Worm (Caenorhabditis elegans) whole organism, L4 larva: ENCODE data around the gene F42D1.4.
A peak's percentile ranks its signal among the peaks of the same experiment; 100 is the strongest.

Experiments
- D1046.2 ChIP-seq: fragments of 200-800 bp; sonication (Bioruptor generic); IDR thresholded peaks from 2 replicates; pipeline ENCODE4 v1.3.6; 2022; ENCODE audit warnings: missing genetic modification characterization, missing compliant biosample characterization
- F10B5.3 ChIP-seq: sonication (generic microtip); optimal IDR thresholded peaks from 2 replicates; lab custom pipeline; 2016; ENCODE audit warnings: mild to moderate bottlenecking, missing genetic modification characterization, missing compliant biosample characterization
- R02D3.7 ChIP-seq: fragments of 150-350 bp; sonication (generic microtip); optimal IDR thresholded peaks from 3 replicates; lab custom pipeline; 2014; ENCODE audit warnings: missing biosample characterization, missing genetic modification characterization
- Y105C5A.15 ChIP-seq: fragments of 200-800 bp; sonication (Bioruptor generic); IDR thresholded peaks from 2 replicates; pipeline ENCODE4 v1.3.6; 2022; ENCODE audit warnings: missing genetic modification characterization, missing compliant biosample characterization
- Y5F2A.4 ChIP-seq: fragments of 200-800 bp; sonication (Bioruptor generic); optimal IDR thresholded peaks from 2 replicates; lab custom pipeline; 2018; ENCODE audit warnings: mild to moderate bottlenecking, missing genetic modification characterization, missing compliant biosample characterization
- ZK337.2 ChIP-seq: fragments of 200-800 bp; sonication (Bioruptor generic); IDR thresholded peaks from 2 replicates; pipeline ENCODE4 v1.3.6; 2022; ENCODE audit warnings: missing genetic modification reagents, missing genetic modification characterization, missing compliant biosample characterization
- aha-1 ChIP-seq: fragments of 150-350 bp; peaks from one replicate; lab custom pipeline; 2014; ENCODE audit warnings: missing biosample characterization, missing genetic modification characterization
- ceh-32 ChIP-seq: sonication (generic microtip); optimal IDR thresholded peaks from 2 replicates; lab custom pipeline; 2016; ENCODE audit warnings: mild to moderate bottlenecking, missing genetic modification characterization, missing compliant biosample characterization; ENCODE audit not compliant: poor library complexity
- ceh-62 ChIP-seq: sonication (generic microtip); optimal IDR thresholded peaks from 2 replicates; lab custom pipeline; 2017; ENCODE audit warnings: missing biosample characterization, missing genetic modification characterization
- cey-2 ChIP-seq: sonication (generic microtip); optimal IDR thresholded peaks from 3 replicates; lab custom pipeline; 2017; ENCODE audit warnings: missing genetic modification characterization, mild to moderate bottlenecking, missing compliant biosample characterization, antibody characterized with exemption, borderline replicate concordance; ENCODE audit not compliant: insufficient read depth
- ctbp-1 ChIP-seq: fragments of 200-800 bp; sonication (Bioruptor generic); IDR thresholded peaks from 2 replicates; pipeline ENCODE4 v1.3.6; 2022; ENCODE audit warnings: missing genetic modification reagents, missing genetic modification characterization, missing compliant biosample characterization
- dmd-8 ChIP-seq: fragments of 200-800 bp; sonication (Bioruptor generic); IDR thresholded peaks from 2 replicates; pipeline ENCODE4 v1.3.6; 2022; ENCODE audit warnings: missing genetic modification characterization, missing compliant biosample characterization
- dmd-9 ChIP-seq: fragments of 200-800 bp; sonication (Bioruptor generic); IDR thresholded peaks from 2 replicates; pipeline ENCODE4 v1.3.6; 2022; ENCODE audit warnings: missing genetic modification reagents, missing genetic modification characterization, missing compliant biosample characterization
- egl-43 ChIP-seq: fragments of 200-800 bp; sonication (Bioruptor generic); IDR thresholded peaks from 2 replicates; pipeline ENCODE4 v1.3.6; 2022; ENCODE audit warnings: missing genetic modification reagents, missing genetic modification characterization, missing compliant biosample characterization
- fos-1 ChIP-seq: fragments of 150-350 bp; optimal IDR thresholded peaks from 2 replicates; lab custom pipeline; 2014; ENCODE audit warnings: missing biosample characterization, missing genetic modification characterization
- gei-8 ChIP-seq: fragments of 200-800 bp; sonication (Bioruptor generic); optimal IDR thresholded peaks from 2 replicates; lab custom pipeline; 2018; ENCODE audit warnings: mild to moderate bottlenecking, missing genetic modification characterization, missing compliant biosample characterization
- hlh-30 ChIP-seq: sonication (generic microtip); optimal IDR thresholded peaks from 2 replicates; lab custom pipeline; 2017; ENCODE audit warnings: antibody characterized with exemption, mild to moderate bottlenecking, missing genetic modification characterization, missing compliant biosample characterization; ENCODE audit not compliant: insufficient read depth
- hmg-1.1 ChIP-seq: fragments of 200-800 bp; sonication (Bioruptor generic); IDR thresholded peaks from 2 replicates; pipeline ENCODE4 v1.3.6; 2022; ENCODE audit warnings: missing genetic modification reagents, missing genetic modification characterization, missing compliant biosample characterization
- lim-7 ChIP-seq: fragments of 200-800 bp; sonication (Bioruptor generic); IDR thresholded peaks from 2 replicates; pipeline ENCODE4 v1.3.6; 2022; ENCODE audit warnings: missing genetic modification characterization, missing compliant biosample characterization
- lin-1 ChIP-seq: fragments of 200-800 bp; sonication (Bioruptor generic); IDR thresholded peaks from 2 replicates; pipeline ENCODE4 v1.3.6; 2022; ENCODE audit warnings: missing genetic modification reagents, missing genetic modification characterization, missing compliant biosample characterization
- lin-13 ChIP-seq: fragments of 150-350 bp; optimal IDR thresholded peaks from 2 replicates; lab custom pipeline; 2014; ENCODE audit warnings: missing biosample characterization, missing genetic modification reagents, missing genetic modification characterization
- lin-29 ChIP-seq: fragments of 200-800 bp; sonication (Bioruptor generic); IDR thresholded peaks from 2 replicates; pipeline ENCODE4 v1.3.6; 2022; ENCODE audit warnings: missing genetic modification reagents, missing genetic modification characterization, missing compliant biosample characterization
- lir-3 ChIP-seq: sonication (generic microtip); optimal IDR thresholded peaks from 2 replicates; lab custom pipeline; 2016; ENCODE audit warnings: mild to moderate bottlenecking, missing genetic modification characterization, missing compliant biosample characterization
- mdl-1 ChIP-seq, 2 experiments: fragments of 150-350 bp in 1 of 2; sonication (generic microtip) in 1 of 2; optimal IDR thresholded peaks; 2 replicates each; lab custom pipeline; 2014 to 2017; ENCODE audit warnings: missing biosample characterization in 2 of 2, missing genetic modification characterization in 2 of 2
- mep-1 ChIP-seq: fragments of 150-350 bp; sonication (generic microtip); optimal IDR thresholded peaks from 3 replicates; lab custom pipeline; 2014; ENCODE audit warnings: missing biosample characterization, missing genetic modification characterization
- mes-2 ChIP-seq: sonication (generic microtip); optimal IDR thresholded peaks from 2 replicates; lab custom pipeline; 2016; ENCODE audit warnings: missing genotype, mild to moderate bottlenecking, missing genetic modification characterization, missing compliant biosample characterization; ENCODE audit not compliant: poor library complexity, severe bottlenecking
- mxl-2 ChIP-seq: fragments of 200-800 bp; sonication (Bioruptor generic); conservative IDR thresholded peaks from 2 replicates; pipeline ENCODE4 v1.3.6; 2022; ENCODE audit warnings: missing genetic modification reagents, missing genetic modification characterization, missing compliant biosample characterization
- mxl-3 ChIP-seq: fragments of 200-800 bp; sonication (Bioruptor generic); optimal IDR thresholded peaks from 2 replicates; lab custom pipeline; 2018; ENCODE audit warnings: mild to moderate bottlenecking, missing genetic modification characterization, missing compliant biosample characterization
- nhr-102 ChIP-seq: sonication (generic microtip); optimal IDR thresholded peaks from 2 replicates; lab custom pipeline; 2016; ENCODE audit warnings: mild to moderate bottlenecking, missing genetic modification characterization, moderate library complexity, missing compliant biosample characterization
- nhr-111 ChIP-seq: fragments of 200-800 bp; sonication (Bioruptor generic); optimal IDR thresholded peaks from 2 replicates; lab custom pipeline; 2018; ENCODE audit warnings: mild to moderate bottlenecking, missing genetic modification characterization, missing compliant biosample characterization
- nhr-28 ChIP-seq: fragments of 150-350 bp; optimal IDR thresholded peaks from 2 replicates; lab custom pipeline; 2014; ENCODE audit warnings: missing biosample characterization, missing genetic modification characterization
- nhr-77 ChIP-seq: fragments of 150-350 bp; optimal IDR thresholded peaks from 2 replicates; lab custom pipeline; 2014; ENCODE audit warnings: missing biosample characterization, missing genetic modification characterization
- rbr-2 ChIP-seq: sonication (generic microtip); optimal IDR thresholded peaks from 2 replicates; lab custom pipeline; 2016; ENCODE audit warnings: missing genotype, missing genetic modification characterization, missing compliant biosample characterization
- set-16 ChIP-seq: fragments of 200-800 bp; sonication (Bioruptor generic); IDR thresholded peaks from 2 replicates; pipeline ENCODE4 v1.3.6; 2022; ENCODE audit warnings: missing genetic modification reagents, missing genetic modification characterization, missing compliant biosample characterization
- skn-1 ChIP-seq: fragments of 150-350 bp; optimal IDR thresholded peaks from 2 replicates; lab custom pipeline; 2014; ENCODE audit warnings: missing biosample characterization, missing genetic modification characterization
- snpc-1.2 ChIP-seq: fragments of 200-800 bp; sonication (Bioruptor generic); IDR thresholded peaks from 2 replicates; pipeline ENCODE4 v1.3.6; 2022; ENCODE audit warnings: missing genetic modification reagents, missing genetic modification characterization, missing compliant biosample characterization
- snpc-4 ChIP-seq: fragments of 150-350 bp; optimal IDR thresholded peaks from 2 replicates; lab custom pipeline; 2014; ENCODE audit warnings: missing biosample characterization, missing genetic modification characterization
- tag-97 ChIP-seq: fragments of 200-800 bp; sonication (Bioruptor generic); IDR thresholded peaks from 2 replicates; pipeline ENCODE4 v1.3.6; 2022; ENCODE audit warnings: missing genetic modification characterization, missing compliant biosample characterization
- unc-130 ChIP-seq: sonication (generic microtip); optimal IDR thresholded peaks from 2 replicates; lab custom pipeline; 2016; ENCODE audit warnings: missing genetic modification reagents, missing genetic modification characterization, missing compliant biosample characterization
- unc-62 ChIP-seq, 3 experiments: fragments of 150-350 bp in 1 of 3; sonication (generic microtip); optimal IDR thresholded peaks in 2 of 3; peaks in 1 of 3; 1 replicate in 1 of 3; 2 replicates in 2 of 3; lab custom pipeline; 2014 to 2017; ENCODE audit warnings: missing biosample characterization in 3 of 3, missing genetic modification characterization in 3 of 3, missing genetic modification reagents in 3 of 3, missing genotype in 1 of 3
- vab-7 ChIP-seq: fragments of 200-800 bp; sonication (Bioruptor generic); IDR thresholded peaks from 2 replicates; pipeline ENCODE4 v1.3.6; 2022; ENCODE audit warnings: missing genetic modification reagents, missing genetic modification characterization, missing compliant biosample characterization
- zag-1 ChIP-seq: fragments of 150-350 bp; optimal IDR thresholded peaks from 2 replicates; lab custom pipeline; 2014; ENCODE audit warnings: missing biosample characterization, missing genetic modification characterization
- zfp-3 ChIP-seq: fragments of 200-800 bp; sonication (Bioruptor generic); conservative IDR thresholded peaks from 2 replicates; pipeline ENCODE4 v1.3.6; 2022; ENCODE audit warnings: missing genetic modification reagents, missing genetic modification characterization, missing compliant biosample characterization
- zip-2 ChIP-seq: fragments of 150-350 bp; optimal IDR thresholded peaks from 2 replicates; lab custom pipeline; 2014; ENCODE audit warnings: missing biosample characterization, missing genetic modification characterization
- ztf-11 ChIP-seq: fragments of 150-350 bp; optimal IDR thresholded peaks from 2 replicates; lab custom pipeline; 2014; ENCODE audit warnings: missing biosample characterization, missing genetic modification characterization

The F42D1.4 gene

ce11 chrX:14824490-14825050 lies 17.5 kb downstream of the F42D1.4 start, which contains the start of gene mbk-1 (continued):
- TF ChIP-seq nhr-111 (no peak), zip-2 (no peak), rbr-2 (tag; lab: Kevin White, UChicago) (peak; percentile 51), Y5F2A.4 (GFP tag; lab: Kevin White, UChicago) (no peak), nhr-102 (tag; lab: Kevin White, UChicago) (no peak), lin-13 (GFP tag; lab: Kevin White, UChicago) (peak; percentile 17), nhr-77 (peak; percentile 76), Y105C5A.15 (no peak), F10B5.3 (no peak), mxl-3 (GFP tag; lab: Kevin White, UChicago) (peak; percentile 75), lin-29 (no peak), zag-1 (no peak), skn-1 (tag; lab: Kevin White, UChicago) (no peak), mdl-1 (tag; optimal IDR thresholded peaks at IDR 0.05; lab: Kevin White, UChicago) (peak; percentile 49 to 90), mes-2 (tag; lab: Kevin White, UChicago) (no peak), dmd-8 (GFP tag; lab: Robert Waterston, UW) (no peak), lim-7 (GFP tag; lab: Robert Waterston, UW) (no peak), tag-97 (GFP tag; lab: Robert Waterston, UW) (no peak), egl-43 (GFP tag; lab: Robert Waterston, UW) (no peak), mxl-2 (no peak), snpc-4 (tag; lab: Kevin White, UChicago) (no peak)

ce11 chrX:14828766-14829165 lies 21.7 kb downstream of the F42D1.4 start:
- TF ChIP-seq unc-62 (GFP tag; optimal IDR thresholded peaks at IDR 0.05 in 1 of 2; lab: Kevin White, UChicago) (peak in 1 of 2 experiments; percentile 4), unc-62 (tag; optimal IDR thresholded peaks at IDR 0.05; lab: Kevin White, UChicago) (no peak), aha-1 (peak; percentile 96), ceh-62 (tag; lab: Kevin White, UChicago) (no peak), ZK337.2 (GFP tag; lab: Robert Waterston, UW) (no peak)

- TF ChIP-seq cey-2 = no peak
- TF ChIP-seq D1046.2 (GFP tag; lab: Robert Waterston, UW) = no peak
- peak; percentile 10 for TF ChIP-seq aha-1
Measured at ce11 chrX:14831531-14831930, 24.5 kb downstream of the F42D1.4 start, which contains the start of gene dpf-2. Gene dpf-2, plus strand, starts transcription at chrX:14831831.

- TF ChIP-seq lin-1 = no peak
- no peak for TF ChIP-seq hlh-30
- no peak for TF ChIP-seq snpc-1.2
- no peak for TF ChIP-seq R02D3.7
- no peak for TF ChIP-seq ztf-11 (tag; lab: Kevin White, UChicago)
- no peak for TF ChIP-seq gei-8 (GFP tag; lab: Kevin White, UChicago)
- TF ChIP-seq fos-1 (tag; lab: Kevin White, UChicago) = no peak
- no peak for TF ChIP-seq mdl-1 (tag; optimal IDR thresholded peaks at IDR 0.05; lab: Kevin White, UChicago)
- no peak for TF ChIP-seq nhr-28 (tag; lab: Kevin White, UChicago)
Measured at ce11 chrX:14838339-14838738, 31.3 kb downstream of the F42D1.4 start.

- TF ChIP-seq ceh-32 (tag; lab: Kevin White, UChicago) = peak; percentile 49
- peak; percentile 50 for TF ChIP-seq vab-7
- TF ChIP-seq ctbp-1 = peak; percentile 92
- peak in 1 of 2 experiments; percentile 99 for TF ChIP-seq unc-62 (GFP tag; optimal IDR thresholded peaks at IDR 0.05 in 1 of 2; lab: Kevin White, UChicago)
- TF ChIP-seq unc-62 (tag; optimal IDR thresholded peaks at IDR 0.05; lab: Kevin White, UChicago) = peak; percentile 38
- TF ChIP-seq zag-1 = no peak
- peak; percentile 84 for TF ChIP-seq mes-2 (tag; lab: Kevin White, UChicago)
- TF ChIP-seq set-16 (GFP tag; lab: Robert Waterston, UW) = peak; percentile 64; the same call in 1 of the 2 replicates
- TF ChIP-seq mdl-1 (tag; optimal IDR thresholded peaks at IDR 0.05; lab: Kevin White, UChicago) = peak; percentile 75 to 97
- no peak for TF ChIP-seq nhr-111
- no peak for TF ChIP-seq zfp-3
- TF ChIP-seq hmg-1.1 (GFP tag; lab: Robert Waterston, UW) = peak; percentile 94
- TF ChIP-seq unc-130 (GFP tag; lab: Kevin White, UChicago) = no peak
- no peak for TF ChIP-seq lir-3
- no peak for TF ChIP-seq dmd-9 (GFP tag; lab: Robert Waterston, UW)
- TF ChIP-seq mep-1 (tag; lab: Kevin White, UChicago) = peak; percentile 94
Measured at ce11 chrX:14841030-14841429, 34.0 kb downstream of the F42D1.4 start.
